Worm (Caenorhabditis elegans): ENCODE data around the gene C35D6.4.

Gene C35D6.4

ce11 chrIV:16399017-16399416 is 48.2 kb downstream of the C35D6.4 start (continued):
- TF ChIP-seq dve-1 (tag; optimal IDR thresholded peaks at IDR 0.05; ENCODE audit: insufficient read depth) (peak; percentile 43), Y48G9A.11 (GFP tag; IDR thresholded peaks at IDR 0.05) (peak; percentile 70), php-3 (GFP tag; IDR thresholded peaks at IDR 0.05) (no peak), tra-1 (GFP tag; IDR thresholded peaks at IDR 0.05) (peak; percentile 65; the same call in 1 of the 2 replicates), ceh-20 (GFP tag; IDR thresholded peaks at IDR 0.05) (no peak), rbr-2 (tag; optimal IDR thresholded peaks at IDR 0.05) (peak; percentile 36), lin-39 (tag; optimal IDR thresholded peaks at IDR 0.05) (no peak), fos-1 (tag; optimal IDR thresholded peaks at IDR 0.05) (no peak), unc-39 (tag; optimal IDR thresholded peaks at IDR 0.05) (no peak), mep-1 (tag; optimal IDR thresholded peaks at IDR 0.05) (peak; percentile 27), nhr-41 (GFP tag; IDR thresholded peaks at IDR 0.05) (0 out of 2 replicates have a peak, but pooled peaks have one; percentile 39), madf-5 (GFP tag; IDR thresholded peaks at IDR 0.05) (peak; percentile 39 to 77; a peak in 2 of 4 replicates), nhr-6 (tag; optimal IDR thresholded peaks at IDR 0.05) (peak; percentile 10), ztf-7 (tag; optimal IDR thresholded peaks at IDR 0.05) (no peak), T20F7.1 (GFP tag; optimal IDR thresholded peaks at IDR 0.05) (no peak), duxl-1 (tag; optimal IDR thresholded peaks at IDR 0.05; ENCODE audit: poor library complexity) (peak; percentile 41), daf-19 (GFP tag; conservative IDR thresholded peaks at IDR 0.05) (peak; percentile 89), nhr-76 (tag; optimal IDR thresholded peaks at IDR 0.05) (no peak), nhr-77 (tag; optimal IDR thresholded peaks at IDR 0.05) (no peak), aha-1 (tag) (peak; percentile 92), cey-2 (tag; optimal IDR thresholded peaks at IDR 0.05; ENCODE audit: borderline replicate concordance, insufficient read depth) (no peak), saeg-2 (GFP tag; IDR thresholded peaks at IDR 0.05) (no peak), ceh-28 (tag; optimal IDR thresholded peaks at IDR 0.05) (no peak), vab-7 (GFP tag; IDR thresholded peaks at IDR 0.05) (peak; percentile 83), pha-4 (GFP tag; IDR thresholded peaks at IDR 0.05) (peak; percentile 83), pha-4 (tag; optimal IDR thresholded peaks at IDR 0.05) (no peak), skn-1 (tag; optimal IDR thresholded peaks at IDR 0.05) (no peak), fkh-10 (GFP tag; optimal IDR thresholded peaks at IDR 0.05) (no peak), lin-29 (GFP tag; IDR thresholded peaks at IDR 0.05) (0 out of 2 replicates have a peak, but pooled peaks have one; percentile 47), zag-1 (tag; optimal IDR thresholded peaks at IDR 0.05) (no peak), egl-27 (tag; optimal IDR thresholded peaks at IDR 0.05) (no peak), gei-8 (GFP tag; optimal IDR thresholded peaks at IDR 0.05) (peak; percentile 4), dpl-1 (GFP tag; optimal IDR thresholded peaks at IDR 0.05) (no peak), Y75B8A.6 (GFP tag; IDR thresholded peaks at IDR 0.05) (no peak), F37D6.2 (tag; optimal IDR thresholded peaks at IDR 0.05) (peak; percentile 27), D1046.2 (GFP tag; IDR thresholded peaks at IDR 0.05) (no peak), nhr-102 (tag; optimal IDR thresholded peaks at IDR 0.05) (peak; percentile 47), T26A8.4 (GFP tag; IDR thresholded peaks at IDR 0.05) (peak; percentile 74), lsy-2 (tag; optimal IDR thresholded peaks at IDR 0.05) (peak in 1 of 2 experiments; percentile 38), zip-11 (GFP tag; IDR thresholded peaks at IDR 0.05) (peak; percentile 56; the same call in 1 of the 2 replicates), spr-1 (tag; optimal IDR thresholded peaks at IDR 0.05) (peak; percentile 67), hlh-30 (tag; optimal IDR thresholded peaks at IDR 0.05; ENCODE audit: insufficient read depth) (peak; percentile 43), lim-7 (GFP tag; IDR thresholded peaks at IDR 0.05) (peak; percentile 87), ceh-44 (GFP tag; IDR thresholded peaks at IDR 0.05) (0 out of 2 replicates have a peak, but pooled peaks have one; percentile 12), set-16 (GFP tag; IDR thresholded peaks at IDR 0.05) (0 out of 2 replicates have a peak, but pooled peaks have one; percentile 13), ZK337.2 (GFP tag; IDR thresholded peaks at IDR 0.05) (no peak), F26F4.8 (GFP tag; conservative IDR thresholded peaks at IDR 0.05) (peak; percentile 81; the same call in 1 of the 2 replicates), aly-2 (tag; optimal IDR thresholded peaks at IDR 0.05) (no peak), nhr-42 (GFP tag; IDR thresholded peaks at IDR 0.05) (0 out of 2 replicates have a peak, but pooled peaks have one; percentile 61), ceh-62 (tag; optimal IDR thresholded peaks at IDR 0.05) (no peak), nhr-25 (tag; optimal IDR thresholded peaks at IDR 0.05; ENCODE audit: borderline replicate concordance, insufficient read depth) (no peak)
